Worm (Caenorhabditis elegans) whole organism, young adult: ENCODE measurements around the gene acbp-4.

Experiments used
- B0261.1 ChIP-seq: sonication (generic microtip); optimal IDR thresholded peaks from 2 replicates; lab custom pipeline; 2016; ENCODE audit warnings: mild to moderate bottlenecking, missing genetic modification characterization, moderate library complexity, missing compliant biosample characterization
- C17E4.6 ChIP-seq: fragments of 200-800 bp; sonication (Bioruptor generic); IDR thresholded peaks from 2 replicates; pipeline ENCODE4 v1.3.6; 2022; ENCODE audit warnings: missing genetic modification reagents, missing genetic modification characterization, missing compliant biosample characterization
- D2030.7 ChIP-seq: fragments of 200-800 bp; sonication (Bioruptor generic); IDR thresholded peaks from 2 replicates; pipeline ENCODE4 v1.3.6; 2022; ENCODE audit warnings: missing genetic modification reagents, missing genetic modification characterization, missing compliant biosample characterization
- F23B12.7 ChIP-seq: sonication (generic microtip); optimal IDR thresholded peaks from 2 replicates; lab custom pipeline; 2017; ENCODE audit warnings: missing genetic modification characterization, mild to moderate bottlenecking, missing compliant biosample characterization, antibody characterized with exemption, moderate library complexity; ENCODE audit not compliant: insufficient read depth
- F37B4.10 ChIP-seq: fragments of 200-800 bp; sonication (Bioruptor generic); IDR thresholded peaks from 2 replicates; pipeline ENCODE4 v1.3.6; 2022; ENCODE audit warnings: missing genetic modification characterization, missing compliant biosample characterization
- F49E8.2 ChIP-seq: sonication (generic microtip); optimal IDR thresholded peaks from 3 replicates; lab custom pipeline; 2017; ENCODE audit warnings: missing genetic modification characterization, mild to moderate bottlenecking, missing compliant biosample characterization, antibody characterized with exemption, moderate library complexity; ENCODE audit not compliant: insufficient read depth
- F55B11.4 ChIP-seq: sonication (generic microtip); optimal IDR thresholded peaks from 2 replicates; lab custom pipeline; 2016; ENCODE audit warnings: missing compliant biosample characterization, missing genetic modification characterization, borderline replicate concordance; ENCODE audit not compliant: insufficient read depth
- F57A8.1 ChIP-seq: fragments of 200-800 bp; sonication (Bioruptor generic); optimal IDR thresholded peaks from 2 replicates; lab custom pipeline; 2018; ENCODE audit warnings: mild to moderate bottlenecking, missing genetic modification characterization, moderate library complexity, missing compliant biosample characterization
- K12H6.12 ChIP-seq: fragments of 200-800 bp; sonication (Bioruptor generic); optimal IDR thresholded peaks from 2 replicates; lab custom pipeline; 2018; ENCODE audit warnings: mild to moderate bottlenecking, missing genetic modification characterization, missing compliant biosample characterization
- T07F8.4 ChIP-seq: sonication (generic microtip); optimal IDR thresholded peaks from 2 replicates; lab custom pipeline; 2016; ENCODE audit warnings: mild to moderate bottlenecking, missing genetic modification characterization, moderate library complexity, missing compliant biosample characterization
- T26A5.8 ChIP-seq: sonication (generic microtip); optimal IDR thresholded peaks from 2 replicates; lab custom pipeline; 2016; ENCODE audit warnings: missing genetic modification characterization, missing compliant biosample characterization
- Y53F4B.3 ChIP-seq: fragments of 200-800 bp; sonication (Bioruptor generic); IDR thresholded peaks from 2 replicates; pipeline ENCODE4 v1.3.6; 2022; ENCODE audit warnings: missing genetic modification reagents, missing genetic modification characterization, missing compliant biosample characterization
- Y53G8AR.9 ChIP-seq: fragments of 200-800 bp; sonication (Bioruptor generic); conservative IDR thresholded peaks from 2 replicates; pipeline ENCODE4 v1.3.6; 2022; ENCODE audit warnings: missing genetic modification reagents, missing genetic modification characterization, missing compliant biosample characterization
- Y67H2A.10 ChIP-seq: fragments of 200-800 bp; sonication (Bioruptor generic); conservative IDR thresholded peaks from 2 replicates; pipeline ENCODE4 v1.3.6; 2022; ENCODE audit warnings: missing genetic modification reagents, missing genetic modification characterization, missing compliant biosample characterization
- Y95B8A.8 ChIP-seq: fragments of 200-800 bp; sonication (Bioruptor generic); IDR thresholded peaks from 2 replicates; pipeline ENCODE4 v1.3.6; 2022; ENCODE audit warnings: missing genetic modification reagents, missing genetic modification characterization, missing compliant biosample characterization
- ama-1 ChIP-seq, 3 experiments: fragments of 150-350 bp in 1 of 3; sonication (generic microtip) in 2 of 3; optimal IDR thresholded peaks; 2 replicates each; lab custom pipeline; 2014 to 2018; ENCODE audit warnings: missing biosample characterization in 2 of 3, missing genetic modification characterization in 2 of 3, missing genetic modification reagents in 2 of 3
- athp-1 ChIP-seq: sonication (generic microtip); optimal IDR thresholded peaks from 2 replicates; lab custom pipeline; 2017; ENCODE audit warnings: mild to moderate bottlenecking, missing genetic modification characterization, missing compliant biosample characterization
- attf-5 ChIP-seq: fragments of 200-800 bp; sonication (Bioruptor generic); optimal IDR thresholded peaks from 2 replicates; lab custom pipeline; 2018; ENCODE audit warnings: mild to moderate bottlenecking, missing genetic modification characterization, missing compliant biosample characterization
- attf-6 ChIP-seq: fragments of 200-800 bp; sonication (Bioruptor generic); IDR thresholded peaks from 2 replicates; pipeline ENCODE4 v1.3.6; 2022; ENCODE audit warnings: missing genetic modification reagents, missing genetic modification characterization, missing compliant biosample characterization
- cebp-1 ChIP-seq, 2 experiments: fragments of 200-800 bp in 1 of 2; sonication (Bioruptor generic) in 1 of 2; sonication (generic microtip) in 1 of 2; IDR thresholded peaks in 1 of 2; optimal IDR thresholded peaks in 1 of 2; 2 replicates each; pipeline versions ENCODE4 v1.3.6 to Lab custom; 2017 to 2022; ENCODE audit warnings: missing compliant biosample characterization in 2 of 2, missing genetic modification characterization in 2 of 2, mild to moderate bottlenecking in 1 of 2, missing genetic modification reagents in 1 of 2, moderate library complexity in 1 of 2
- ceh-100 ChIP-seq: fragments of 200-800 bp; sonication (Bioruptor generic); IDR thresholded peaks from 2 replicates; pipeline ENCODE4 v1.3.6; 2022; ENCODE audit warnings: missing genetic modification reagents, missing genetic modification characterization, missing compliant biosample characterization
- ceh-79 ChIP-seq: sonication (generic microtip); optimal IDR thresholded peaks from 2 replicates; lab custom pipeline; 2017; ENCODE audit warnings: mild to moderate bottlenecking, missing genetic modification characterization, missing compliant biosample characterization
- ceh-91 ChIP-seq: fragments of 200-800 bp; sonication (Bioruptor generic); IDR thresholded peaks from 2 replicates; pipeline ENCODE4 v1.3.6; 2022; ENCODE audit warnings: missing genetic modification reagents, missing genetic modification characterization, missing compliant biosample characterization
- die-1 ChIP-seq: sonication (generic microtip); optimal IDR thresholded peaks from 2 replicates; lab custom pipeline; 2016; ENCODE audit warnings: missing genotype, mild to moderate bottlenecking, missing genetic modification characterization, missing compliant biosample characterization
- fkh-3 ChIP-seq: sonication (generic microtip); optimal IDR thresholded peaks from 2 replicates; lab custom pipeline; 2016; ENCODE audit warnings: mild to moderate bottlenecking, missing genetic modification characterization, missing compliant biosample characterization
- hlh-12 ChIP-seq: sonication (generic microtip); optimal IDR thresholded peaks from 2 replicates; lab custom pipeline; 2016; ENCODE audit warnings: missing genetic modification characterization, missing compliant biosample characterization
- hlh-26 ChIP-seq: fragments of 200-800 bp; sonication (Bioruptor generic); conservative IDR thresholded peaks from 2 replicates; pipeline ENCODE4 v1.3.6; 2022; ENCODE audit warnings: missing genetic modification reagents, missing genetic modification characterization, missing compliant biosample characterization
- hmg-1.2 ChIP-seq: fragments of 200-800 bp; sonication (Bioruptor generic); IDR thresholded peaks from 2 replicates; pipeline ENCODE4 v1.3.6; 2022; ENCODE audit warnings: missing genetic modification reagents, missing genetic modification characterization, missing compliant biosample characterization
- hmg-20 ChIP-seq: fragments of 200-800 bp; sonication (Bioruptor generic); IDR thresholded peaks from 2 replicates; pipeline ENCODE4 v1.3.6; 2022; ENCODE audit warnings: missing genetic modification reagents, missing genetic modification characterization, missing compliant biosample characterization
- let-607 ChIP-seq, 2 experiments: fragments of 200-800 bp in 1 of 2; sonication (Bioruptor generic) in 1 of 2; sonication (generic microtip) in 1 of 2; optimal IDR thresholded peaks; 2 replicates each; lab custom pipeline; 2016 to 2018; ENCODE audit warnings: mild to moderate bottlenecking in 2 of 2, missing compliant biosample characterization in 2 of 2, missing genetic modification characterization in 2 of 2, moderate library complexity in 2 of 2, missing genotype in 1 of 2
- lin-26 ChIP-seq: fragments of 200-800 bp; sonication (Bioruptor generic); IDR thresholded peaks from 2 replicates; pipeline ENCODE4 v1.3.6; 2022; ENCODE audit warnings: missing genetic modification reagents, missing genetic modification characterization, missing compliant biosample characterization
- lin-35 ChIP-seq, 3 experiments: fragments of 150-350 bp in 2 of 3; sonication (generic microtip) in 1 of 3; optimal IDR thresholded peaks; 2 replicates each; lab custom pipeline; 2014 to 2018; ENCODE audit warnings: missing biosample characterization in 3 of 3, missing genetic modification characterization in 3 of 3, missing genetic modification reagents in 3 of 3
- lsl-1 ChIP-seq: fragments of 200-800 bp; sonication (Bioruptor generic); optimal IDR thresholded peaks from 2 replicates; lab custom pipeline; 2018; ENCODE audit warnings: mild to moderate bottlenecking, missing genetic modification characterization, moderate library complexity, missing compliant biosample characterization
- nfya-2 ChIP-seq: fragments of 200-800 bp; sonication (Bioruptor generic); IDR thresholded peaks from 2 replicates; pipeline ENCODE4 v1.3.6; 2022; ENCODE audit warnings: missing genetic modification reagents, missing genetic modification characterization, missing compliant biosample characterization
- nfyb-1 ChIP-seq: fragments of 200-800 bp; sonication (Bioruptor generic); IDR thresholded peaks from 2 replicates; pipeline ENCODE4 v1.3.6; 2022; ENCODE audit warnings: missing genetic modification reagents, missing genetic modification characterization, missing compliant biosample characterization
- nhr-27 ChIP-seq: fragments of 200-800 bp; sonication (Bioruptor generic); optimal IDR thresholded peaks from 2 replicates; lab custom pipeline; 2018; ENCODE audit warnings: mild to moderate bottlenecking, missing genetic modification characterization, moderate library complexity, missing compliant biosample characterization
- pha-4 ChIP-seq: fragments of 150-350 bp; sonication (generic microtip); optimal IDR thresholded peaks from 2 replicates; lab custom pipeline; 2014; ENCODE audit warnings: missing biosample characterization, missing genetic modification reagents, missing genetic modification characterization
- repo-1 ChIP-seq: sonication (generic microtip); optimal IDR thresholded peaks from 2 replicates; lab custom pipeline; 2017; ENCODE audit warnings: mild to moderate bottlenecking, missing genetic modification characterization, missing compliant biosample characterization
- sdz-38 ChIP-seq: sonication (generic microtip); optimal IDR thresholded peaks from 2 replicates; lab custom pipeline; 2016; ENCODE audit warnings: missing genotype, missing genetic modification characterization, missing compliant biosample characterization
- sea-2 ChIP-seq: fragments of 200-800 bp; sonication (Bioruptor generic); IDR thresholded peaks from 2 replicates; pipeline ENCODE4 v1.3.6; 2022; ENCODE audit warnings: missing genetic modification characterization, missing compliant biosample characterization
- tbp1 ChIP-seq: fragments of 200-800 bp; sonication (Bioruptor generic); optimal IDR thresholded peaks from 2 replicates; lab custom pipeline; 2018; ENCODE audit warnings: mild to moderate bottlenecking, missing genetic modification characterization, missing compliant biosample characterization
- xnd-1 ChIP-seq: sonication (generic microtip); optimal IDR thresholded peaks from 2 replicates; lab custom pipeline; 2016; ENCODE audit warnings: missing genotype, missing genetic modification reagents, missing genetic modification characterization, missing compliant biosample characterization

acbp-4 gene

DNA sequence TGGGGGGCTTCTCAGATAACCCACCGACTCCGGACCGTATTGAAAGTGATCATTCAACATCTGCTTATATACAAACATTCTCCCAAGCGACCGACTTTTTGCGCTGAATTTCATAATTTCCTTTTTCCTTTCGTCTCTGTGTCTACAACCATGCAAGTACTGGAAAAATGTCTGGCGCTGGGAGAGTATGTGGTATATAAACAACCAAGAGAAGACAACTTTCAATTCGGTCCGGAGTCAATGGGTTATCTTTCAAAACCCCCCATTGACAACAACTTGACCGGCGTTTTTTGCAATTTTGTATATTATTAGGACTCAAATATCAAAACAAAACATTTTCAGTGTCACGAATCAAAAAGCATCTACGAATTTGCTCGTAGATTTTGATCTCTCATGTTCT, 30.4 kb downstream of the acbp-4 start (continued):
- TF ChIP-seq sea-2 (GFP tag; lab: Robert Waterston, UW) (no peak), T26A5.8 (tag; lab: Kevin White, UChicago) (no peak), nhr-27 (tag; lab: Kevin White, UChicago) (peak; percentile 30), pha-4 (tag; lab: Kevin White, UChicago) (no peak), Y67H2A.10 (GFP tag; lab: Robert Waterston, UW) (no peak), attf-5 (GFP tag; lab: Kevin White, UChicago) (peak; percentile 58), repo-1 (tag; lab: Kevin White, UChicago) (peak; percentile 95), die-1 (peak; percentile 16), lin-35 (GFP tag; optimal IDR thresholded peaks at IDR 0.05; lab: Kevin White, UChicago) (peak in 1 of 3 experiments; percentile 67), F23B12.7 (peak; percentile 41), fkh-3 (no peak), Y95B8A.8 (no peak), ceh-100 (GFP tag; lab: Robert Waterston, UW) (0 out of 2 replicates have a peak, but pooled peaks have one; percentile 42), xnd-1 (no peak), nfyb-1 (GFP tag; lab: Robert Waterston, UW) (peak; percentile 94), hlh-26 (no peak), ama-1 (optimal IDR thresholded peaks at IDR 0.05; lab: Kevin White, UChicago) (no peak), ama-1 (GFP tag; optimal IDR thresholded peaks at IDR 0.05; lab: Kevin White, UChicago) (no peak), Y53G8AR.9 (peak; percentile 79), T07F8.4 (tag; lab: Kevin White, UChicago) (peak; percentile 25), F37B4.10 (no peak), D2030.7 (no peak), hmg-20 (GFP tag; lab: Robert Waterston, UW) (0 out of 2 replicates have a peak, but pooled peaks have one; percentile 32), lin-26 (peak; percentile 70; the same call in 1 of the 2 replicates), Y53F4B.3 (GFP tag; lab: Robert Waterston, UW) (no peak), ceh-91 (no peak), athp-1 (tag; lab: Kevin White, UChicago) (peak; percentile 5), let-607 (tag; optimal IDR thresholded peaks at IDR 0.05; lab: Kevin White, UChicago) (peak; percentile 43 to 62), B0261.1 (tag; lab: Kevin White, UChicago) (peak; percentile 81), ceh-79 (tag; lab: Kevin White, UChicago) (peak; percentile 67), F55B11.4 (tag; lab: Kevin White, UChicago) (no peak), sdz-38 (tag; lab: Kevin White, UChicago) (no peak), tbp1 (GFP tag; lab: Kevin White, UChicago) (peak; percentile 82), nfya-2 (no peak), hlh-12 (tag; lab: Kevin White, UChicago) (no peak), K12H6.12 (peak; percentile 41), lsl-1 (GFP tag; lab: Kevin White, UChicago) (no peak), attf-6 (GFP tag; lab: Robert Waterston, UW) (no peak), hmg-1.2 (peak; percentile 70), F49E8.2 (tag; lab: Kevin White, UChicago) (no peak), F57A8.1 (GFP tag; lab: Kevin White, UChicago) (no peak), C17E4.6 (GFP tag; lab: Robert Waterston, UW) (no peak), cebp-1 (GFP tag; IDR thresholded peaks at IDR 0.05; lab: Robert Waterston, UW) (peak; percentile 92), cebp-1 (tag; optimal IDR thresholded peaks at IDR 0.05; lab: Kevin White, UChicago) (peak; percentile 98)
